Worm (Caenorhabditis elegans): ENCODE measurements around the gene sru-26.
A peak's percentile ranks its signal among the peaks of the same experiment; 100 is the strongest.
"Not testable (repeated sequence)": the region's sequence is repeated elsewhere in the genome, so short reads cannot be mapped to it uniquely, and the experiment has no call there.

sru-26 gene

ce11 chrIV:12478711-12479110 lies 8.6 kb upstream of the sru-26 start, which contains the start of gene igdb-1:
Gene igdb-1, plus strand, starts transcription at chrIV:12479011.
- not testable (repeated sequence) for TF ChIP-seq him-1, dao-5, W03F9.2 (tag; optimal IDR thresholded peaks at IDR 0.05)

- TF ChIP-seq him-1, dao-5, W03F9.2 (tag; optimal IDR thresholded peaks at IDR 0.05): not testable (repeated sequence)
These were observed 2.8 kb upstream of the sru-26 start, which contains the start of gene T04A11.4 for ce11 chrIV:12484479-12484878. Gene T04A11.4, minus strand, starts transcription at chrIV:12484579.

- TF ChIP-seq him-1 (tag; optimal IDR thresholded peaks at IDR 0.05) (no peak), W03F9.2 (tag; optimal IDR thresholded peaks at IDR 0.05) (no peak), dao-5 (tag; optimal IDR thresholded peaks at IDR 0.05) (no peak)
These were observed 3.2 kb downstream of the sru-26 start, which contains the start of gene him-6 for ce11 chrIV:12490491-12490890. Gene him-6, plus strand, starts transcription at chrIV:12490791.

ce11 chrIV:12495196-12495595 lies 7.9 kb downstream of the sru-26 start, which contains the start of gene sru-20:
Gene sru-20, plus strand, starts transcription at chrIV:12495496.
- TF ChIP-seq him-1 (tag; optimal IDR thresholded peaks at IDR 0.05): no peak
- TF ChIP-seq W03F9.2 (tag; optimal IDR thresholded peaks at IDR 0.05): no peak
- TF ChIP-seq dao-5 (tag; optimal IDR thresholded peaks at IDR 0.05): no peak

ce11 chrIV:12498238-12498637 lies 10.9 kb downstream of the sru-26 start, which contains the start of gene sru-19:
Gene sru-19, plus strand, starts transcription at chrIV:12498538.
- TF ChIP-seq W03F9.2 (tag; optimal IDR thresholded peaks at IDR 0.05): no peak

ce11 chrIV:12501956-12502355 lies 14.7 kb downstream of the sru-26 start, which contains the start of gene sru-18:
Gene sru-18, plus strand, starts transcription at chrIV:12502256.
- TF ChIP-seq him-1 (tag; optimal IDR thresholded peaks at IDR 0.05): no peak
- TF ChIP-seq W03F9.2 (tag; optimal IDR thresholded peaks at IDR 0.05): no peak
- TF ChIP-seq dao-5 (tag; optimal IDR thresholded peaks at IDR 0.05): no peak

- not testable (repeated sequence) for TF ChIP-seq him-1, W03F9.2, dao-5 (tag; optimal IDR thresholded peaks at IDR 0.05)
These were observed 18.1 kb downstream of the sru-26 start, which contains the start of gene sru-17 for ce11 chrIV:12505397-12505796. Gene sru-17, plus strand, starts transcription at chrIV:12505697.

ce11 chrIV:12520150-12520549 lies 32.9 kb downstream of the sru-26 start, which contains the start of gene tsp-4:
Gene tsp-4, minus strand, starts transcription at chrIV:12520250.
- TF ChIP-seq dao-5 (tag; optimal IDR thresholded peaks at IDR 0.05): no peak
- TF ChIP-seq W03F9.2 (tag; optimal IDR thresholded peaks at IDR 0.05): no peak
- no peak for TF ChIP-seq him-1 (tag; optimal IDR thresholded peaks at IDR 0.05)

ce11 chrIV:12522521-12522920 lies 35.2 kb downstream of the sru-26 start, which contains the start of gene sru-13:
Gene sru-13, minus strand, starts transcription at chrIV:12522621.
- TF ChIP-seq dao-5 (tag; optimal IDR thresholded peaks at IDR 0.05) (no peak), W03F9.2 (tag; optimal IDR thresholded peaks at IDR 0.05) (no peak), him-1 (tag; optimal IDR thresholded peaks at IDR 0.05) (no peak)

- TF ChIP-seq him-1 (tag; optimal IDR thresholded peaks at IDR 0.05) (no peak), W03F9.2 (tag; optimal IDR thresholded peaks at IDR 0.05) (no peak), dao-5 (tag; optimal IDR thresholded peaks at IDR 0.05) (no peak)
These were observed 38.1 kb downstream of the sru-26 start, which contains the start of gene eak-4 for ce11 chrIV:12525409-12525808. Gene eak-4, minus strand, starts transcription at chrIV:12525509.

- TF ChIP-seq dao-5 (tag; optimal IDR thresholded peaks at IDR 0.05): no peak
- peak; percentile 47 for TF ChIP-seq W03F9.2 (tag; optimal IDR thresholded peaks at IDR 0.05)
- TF ChIP-seq him-1 (tag; optimal IDR thresholded peaks at IDR 0.05): no peak
These were observed 39.9 kb downstream of the sru-26 start, which contains the start of gene F53B2.8 for ce11 chrIV:12527217-12527616. Gene F53B2.8, minus strand, starts transcription at chrIV:12527396.

ce11 chrIV:12531047-12531446 lies 43.8 kb downstream of the sru-26 start, which contains the start of gene F53B2.5:
Gene F53B2.5, minus strand, starts transcription at chrIV:12531147.
- TF ChIP-seq him-1 (tag; optimal IDR thresholded peaks at IDR 0.05): no peak
- TF ChIP-seq dao-5 (tag; optimal IDR thresholded peaks at IDR 0.05): no peak
- TF ChIP-seq W03F9.2 (tag; optimal IDR thresholded peaks at IDR 0.05): no peak

ce11 chrIV:12531464-12531863 lies 44.2 kb downstream of the sru-26 start:
- no peak for TF ChIP-seq him-1 (tag; optimal IDR thresholded peaks at IDR 0.05)
- no peak for TF ChIP-seq W03F9.2 (tag; optimal IDR thresholded peaks at IDR 0.05)
- no peak for TF ChIP-seq dao-5 (tag; optimal IDR thresholded peaks at IDR 0.05)

- TF ChIP-seq W03F9.2 (tag; optimal IDR thresholded peaks at IDR 0.05) (no peak), him-1 (tag; optimal IDR thresholded peaks at IDR 0.05) (no peak), dao-5 (tag; optimal IDR thresholded peaks at IDR 0.05) (no peak)
These were observed 49.1 kb downstream of the sru-26 start for ce11 chrIV:12536358-12536757.

- TF ChIP-seq dao-5 (tag; optimal IDR thresholded peaks at IDR 0.05): no peak
- TF ChIP-seq W03F9.2 (tag; optimal IDR thresholded peaks at IDR 0.05): no peak
These were observed 50.4 kb downstream of the sru-26 start for ce11 chrIV:12537694-12538093.
